Worm (Caenorhabditis elegans) whole organism, L3 larva: ENCODE results near the gene sma-6.

Source experiments
- R02D3.7 ChIP-seq: fragments of 150-350 bp; optimal IDR thresholded peaks from 2 replicates; lab custom pipeline; 2014; ENCODE audit warnings: missing biosample characterization, missing genetic modification characterization
- ZK546.5 ChIP-seq: sonication (generic microtip); optimal IDR thresholded peaks from 2 replicates; lab custom pipeline; 2017; ENCODE audit warnings: missing biosample characterization, missing genetic modification characterization
- aly-2 ChIP-seq: fragments of 150-350 bp; optimal IDR thresholded peaks from 2 replicates; lab custom pipeline; 2014; ENCODE audit warnings: missing biosample characterization, missing genetic modification characterization
- ama-1 ChIP-seq: fragments of 150-350 bp; optimal IDR thresholded peaks from 2 replicates; lab custom pipeline; 2018
- ceh-16 ChIP-seq: sonication (generic microtip); optimal IDR thresholded peaks from 2 replicates; lab custom pipeline; 2017; ENCODE audit warnings: missing biosample characterization, missing genetic modification characterization
- ceh-28 ChIP-seq: fragments of 150-350 bp; optimal IDR thresholded peaks from 2 replicates; lab custom pipeline; 2014; ENCODE audit warnings: missing biosample characterization, missing genetic modification reagents, missing genetic modification characterization
- ceh-82 ChIP-seq: fragments of 150-350 bp; optimal IDR thresholded peaks from 2 replicates; lab custom pipeline; 2014; ENCODE audit warnings: missing biosample characterization, missing genetic modification characterization
- ceh-9 ChIP-seq: sonication (generic microtip); optimal IDR thresholded peaks from 2 replicates; lab custom pipeline; 2018; ENCODE audit warnings: missing biosample characterization, missing genetic modification characterization
- daf-12 ChIP-seq: fragments of 150-350 bp; optimal IDR thresholded peaks from 2 replicates; lab custom pipeline; 2014; ENCODE audit warnings: missing biosample characterization, missing genetic modification reagents, missing genetic modification characterization
- egl-27 ChIP-seq: sonication (generic microtip); optimal IDR thresholded peaks from 4 replicates; lab custom pipeline; 2017; ENCODE audit warnings: missing biosample characterization, missing genetic modification reagents, missing genetic modification characterization
- egl-5 ChIP-seq: fragments of 150-350 bp; optimal IDR thresholded peaks from 2 replicates; lab custom pipeline; 2017; ENCODE audit warnings: missing biosample characterization, missing genetic modification reagents, missing genetic modification characterization, inconsistent platforms
- elt-1 ChIP-seq: fragments of 150-350 bp; optimal IDR thresholded peaks from 2 replicates; lab custom pipeline; 2014; ENCODE audit warnings: missing biosample characterization, missing genetic modification characterization
- elt-2 ChIP-seq: sonication (generic microtip); optimal IDR thresholded peaks from 2 replicates; lab custom pipeline; 2016; ENCODE audit warnings: missing genetic modification reagents, mild to moderate bottlenecking, missing genetic modification characterization, missing compliant biosample characterization
- fkh-10 ChIP-seq: sonication (generic microtip); optimal IDR thresholded peaks from 2 replicates; lab custom pipeline; 2017; ENCODE audit warnings: missing biosample characterization, missing genetic modification reagents, missing genetic modification characterization
- fkh-2 ChIP-seq: fragments of 150-350 bp; optimal IDR thresholded peaks from 2 replicates; lab custom pipeline; 2014; ENCODE audit warnings: missing biosample characterization, missing genetic modification reagents, missing genetic modification characterization
- fos-1 ChIP-seq: fragments of 150-350 bp; optimal IDR thresholded peaks from 2 replicates; lab custom pipeline; 2014; ENCODE audit warnings: missing biosample characterization, missing genetic modification characterization
- hmg-11 ChIP-seq: sonication (generic microtip); optimal IDR thresholded peaks from 2 replicates; lab custom pipeline; 2016; ENCODE audit warnings: missing genetic modification characterization, missing compliant biosample characterization
- lin-15B ChIP-seq: fragments of 150-350 bp; optimal IDR thresholded peaks from 2 replicates; lab custom pipeline; 2014; ENCODE audit warnings: missing biosample characterization, missing genetic modification characterization
- lin-39 ChIP-seq: fragments of 150-350 bp; optimal IDR thresholded peaks from 2 replicates; lab custom pipeline; 2018; ENCODE audit warnings: missing biosample characterization, missing genetic modification reagents, missing genetic modification characterization
- lsy-12 ChIP-seq: sonication (generic microtip); optimal IDR thresholded peaks from 2 replicates; lab custom pipeline; 2016; ENCODE audit warnings: mild to moderate bottlenecking, missing genetic modification characterization, missing compliant biosample characterization
- mdl-1 ChIP-seq: fragments of 150-350 bp; optimal IDR thresholded peaks from 2 replicates; lab custom pipeline; 2014; ENCODE audit warnings: missing biosample characterization, missing genetic modification characterization
- mml-1 ChIP-seq: fragments of 150-350 bp; sonication (generic microtip); optimal IDR thresholded peaks from 3 replicates; lab custom pipeline; 2014; ENCODE audit warnings: missing biosample characterization, missing genetic modification characterization
- nfya-1 ChIP-seq: sonication (generic microtip); optimal IDR thresholded peaks from 2 replicates; lab custom pipeline; 2017; ENCODE audit warnings: missing genetic modification characterization, mild to moderate bottlenecking, missing compliant biosample characterization, antibody characterized with exemption, moderate library complexity; ENCODE audit not compliant: insufficient read depth
- nhr-11 ChIP-seq: fragments of 150-350 bp; optimal IDR thresholded peaks from 2 replicates; lab custom pipeline; 2014; ENCODE audit warnings: missing biosample characterization, missing genetic modification characterization
- nhr-12 ChIP-seq: fragments of 150-350 bp; optimal IDR thresholded peaks from 2 replicates; lab custom pipeline; 2014; ENCODE audit warnings: missing biosample characterization, missing genetic modification characterization
- nhr-23 ChIP-seq: fragments of 150-350 bp; optimal IDR thresholded peaks from 2 replicates; lab custom pipeline; 2014; ENCODE audit warnings: missing biosample characterization, missing genetic modification reagents, missing genetic modification characterization
- nhr-237 ChIP-seq: fragments of 150-350 bp; optimal IDR thresholded peaks from 2 replicates; lab custom pipeline; 2014; ENCODE audit warnings: missing biosample characterization, missing genetic modification characterization
- nhr-25 ChIP-seq: sonication (generic microtip); optimal IDR thresholded peaks from 2 replicates; lab custom pipeline; 2017; ENCODE audit warnings: missing biosample characterization, missing genetic modification characterization
- nhr-28 ChIP-seq: fragments of 150-350 bp; optimal IDR thresholded peaks from 2 replicates; lab custom pipeline; 2014; ENCODE audit warnings: missing biosample characterization, missing genetic modification characterization
- nhr-43 ChIP-seq: sonication (generic microtip); optimal IDR thresholded peaks from 2 replicates; lab custom pipeline; 2016; ENCODE audit warnings: mild to moderate bottlenecking, missing genetic modification characterization, missing compliant biosample characterization; ENCODE audit not compliant: poor library complexity, severe bottlenecking
- nhr-76 ChIP-seq: fragments of 150-350 bp; sonication (generic microtip); optimal IDR thresholded peaks from 5 replicates; lab custom pipeline; 2014; ENCODE audit warnings: missing biosample characterization, missing genetic modification characterization
- nhr-77 ChIP-seq: fragments of 150-350 bp; optimal IDR thresholded peaks from 2 replicates; lab custom pipeline; 2014; ENCODE audit warnings: missing biosample characterization, missing genetic modification characterization
- pha-4 ChIP-seq: fragments of 150-350 bp; optimal IDR thresholded peaks from 2 replicates; lab custom pipeline; 2014; ENCODE audit warnings: missing biosample characterization, missing genetic modification reagents, missing genetic modification characterization
- sea-2 ChIP-seq: fragments of 150-350 bp; sonication (generic microtip); optimal IDR thresholded peaks from 4 replicates; lab custom pipeline; 2014; ENCODE audit warnings: missing biosample characterization, missing genetic modification reagents, missing genetic modification characterization
- snpc-4 ChIP-seq: fragments of 150-350 bp; optimal IDR thresholded peaks from 2 replicates; lab custom pipeline; 2014; ENCODE audit warnings: missing biosample characterization, missing genetic modification characterization
- tbx-2 ChIP-seq: sonication (generic microtip); optimal IDR thresholded peaks from 2 replicates; lab custom pipeline; 2016; ENCODE audit warnings: mild to moderate bottlenecking, missing genetic modification characterization, missing compliant biosample characterization
- unc-39 ChIP-seq: sonication (generic microtip); optimal IDR thresholded peaks from 4 replicates; lab custom pipeline; 2017; ENCODE audit warnings: missing biosample characterization, missing genetic modification characterization
- unc-62 ChIP-seq: fragments of 150-350 bp; sonication (generic microtip); optimal IDR thresholded peaks from 4 replicates; lab custom pipeline; 2014; ENCODE audit warnings: missing biosample characterization, missing genetic modification reagents, missing genetic modification characterization
- zag-1 ChIP-seq: fragments of 150-350 bp; optimal IDR thresholded peaks from 2 replicates; lab custom pipeline; 2014; ENCODE audit warnings: missing biosample characterization, missing genetic modification characterization
- ztf-11 ChIP-seq: fragments of 150-350 bp; optimal IDR thresholded peaks from 2 replicates; lab custom pipeline; 2014; ENCODE audit warnings: missing biosample characterization, missing genetic modification characterization
- ztf-4 ChIP-seq: fragments of 150-350 bp; optimal IDR thresholded peaks from 2 replicates; lab custom pipeline; 2014; ENCODE audit warnings: missing biosample characterization, missing genetic modification characterization

The sma-6 gene

DNA sequence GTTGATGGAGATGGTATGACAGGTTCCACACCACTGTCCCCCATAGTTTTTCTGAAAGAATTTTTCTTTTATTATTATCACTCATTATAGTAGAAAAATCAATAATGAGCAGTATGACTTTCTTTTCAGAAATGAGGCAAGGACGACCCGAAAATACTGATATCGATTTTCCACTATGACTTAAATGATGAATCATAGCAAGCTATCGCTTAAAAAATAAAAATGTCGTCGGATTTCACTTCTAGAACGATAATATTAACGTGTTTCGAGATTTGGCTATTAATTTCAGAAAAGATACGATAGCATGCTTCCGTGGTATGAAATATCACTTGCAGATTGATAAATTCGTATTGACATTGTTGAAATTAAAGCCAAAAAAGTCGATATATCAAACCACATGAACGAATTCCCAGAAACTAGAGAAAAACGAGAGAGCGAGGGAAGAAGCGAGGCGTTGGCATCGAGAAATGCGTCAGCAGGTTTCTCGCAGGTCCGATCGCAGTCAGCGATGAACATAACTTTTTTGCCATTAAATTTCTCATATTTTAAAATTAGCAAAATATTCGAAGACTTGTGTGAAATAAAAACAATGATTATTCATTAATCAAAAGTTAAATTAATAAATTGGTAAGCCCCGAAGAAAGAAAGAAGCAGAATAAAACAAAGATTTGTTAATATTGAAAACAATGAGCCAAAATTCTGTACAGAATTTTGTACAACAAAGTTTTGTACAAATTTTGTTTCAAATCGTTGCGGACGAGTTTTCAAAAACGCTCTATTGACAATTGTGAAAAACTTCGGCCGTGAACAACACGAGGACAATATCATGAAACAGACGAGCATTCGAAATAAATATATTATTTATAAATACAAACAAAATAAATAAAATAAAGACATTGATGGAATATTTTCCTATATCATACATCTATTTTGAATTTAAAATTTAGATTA lies 31.4 kb downstream of the sma-6 start, which contains the start of gene C32D5.11 (continued):
- TF ChIP-seq ztf-11 (tag; lab: Kevin White, UChicago) = no peak
- TF ChIP-seq nhr-237 (tag; lab: Kevin White, UChicago) = no peak
- peak; percentile 50 for TF ChIP-seq nhr-25
- TF ChIP-seq ztf-4 (tag; lab: Kevin White, UChicago) = no peak
- no peak for TF ChIP-seq egl-27 (tag; lab: Kevin White, UChicago)
- TF ChIP-seq elt-2 (tag; lab: Kevin White, UChicago) = peak; percentile 35

ce11 chrII:6358232-6358631 lies 33.9 kb downstream of the sma-6 start:
- TF ChIP-seq nhr-28 = no peak
- no peak for TF ChIP-seq egl-5 (tag; lab: Kevin White, UChicago)
- no peak for TF ChIP-seq fos-1 (tag; lab: Kevin White, UChicago)
- TF ChIP-seq nhr-43 (tag; lab: Kevin White, UChicago) = no peak
- no peak for TF ChIP-seq ztf-4 (tag; lab: Kevin White, UChicago)
- TF ChIP-seq zag-1 (tag; lab: Kevin White, UChicago) = no peak
- no peak for TF ChIP-seq R02D3.7 (tag; lab: Kevin White, UChicago)
- no peak for TF ChIP-seq tbx-2 (tag; lab: Kevin White, UChicago)
- TF ChIP-seq sea-2 (GFP tag; lab: Kevin White, UChicago) = no peak

- no peak for TF ChIP-seq nhr-23 (tag; lab: Kevin White, UChicago)
- no peak for TF ChIP-seq fos-1 (tag; lab: Kevin White, UChicago)
- TF ChIP-seq ceh-82 (tag; lab: Kevin White, UChicago) = no peak
- no peak for TF ChIP-seq sea-2 (GFP tag; lab: Kevin White, UChicago)
- no peak for TF ChIP-seq ceh-28
- no peak for TF ChIP-seq nhr-43 (tag; lab: Kevin White, UChicago)
- no peak for TF ChIP-seq mdl-1 (tag; lab: Kevin White, UChicago)
- no peak for TF ChIP-seq nhr-28
- TF ChIP-seq nhr-77 (tag; lab: Kevin White, UChicago) = no peak
- TF ChIP-seq zag-1 (tag; lab: Kevin White, UChicago) = no peak
- TF ChIP-seq lsy-12 (tag; lab: Kevin White, UChicago) = no peak
- no peak for TF ChIP-seq ceh-16
- TF ChIP-seq lin-15B = no peak
- no peak for TF ChIP-seq daf-12 (tag; lab: Kevin White, UChicago)
- no peak for TF ChIP-seq hmg-11
- no peak for TF ChIP-seq ZK546.5 (tag; lab: Kevin White, UChicago)
- TF ChIP-seq tbx-2 (tag; lab: Kevin White, UChicago) = no peak
- TF ChIP-seq nhr-76 (tag; lab: Kevin White, UChicago) = no peak
- no peak for TF ChIP-seq pha-4
- TF ChIP-seq, all 47 proteins: peak for 0
Observed at ce11 chrII:6358905-6359304, 34.6 kb downstream of the sma-6 start, which contains the start of gene C32D5.12. C32D5.12 (minus strand) TSS chrII:6359005.

DNA sequence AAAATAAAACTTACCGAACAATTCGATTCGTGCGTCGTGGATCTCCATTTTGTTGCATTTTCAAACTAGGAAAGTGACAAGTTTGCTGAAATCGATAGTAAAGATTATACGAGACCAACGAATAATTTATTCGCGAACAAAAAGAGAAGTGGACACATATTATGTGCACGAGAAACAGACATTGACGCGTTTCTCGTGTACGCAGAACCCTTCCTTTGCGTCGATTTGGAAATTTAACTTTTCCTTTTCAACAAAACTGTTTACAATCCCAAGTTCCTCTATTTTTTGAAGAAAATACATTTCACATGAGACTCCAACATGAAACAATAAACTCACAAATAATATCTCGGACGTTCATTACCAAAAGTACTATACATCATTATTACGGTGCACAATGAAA lies 36.5 kb downstream of the sma-6 start, which contains the start of gene K10B2.4:
TSS of gene K10B2.4 (minus strand) at position 138 of the 400 bp plus-strand sequence.
- TF ChIP-seq pha-4 (peak; percentile 85), lin-15B (peak; percentile 76), elt-1 (tag; lab: Kevin White, UChicago) (no peak), unc-62 (GFP tag; lab: Kevin White, UChicago) (no peak), ZK546.5 (tag; lab: Kevin White, UChicago) (no peak), nhr-23 (tag; lab: Kevin White, UChicago) (peak; percentile 71), nhr-12 (tag; lab: Kevin White, UChicago) (no peak), daf-12 (tag; lab: Kevin White, UChicago) (no peak), zag-1 (tag; lab: Kevin White, UChicago) (no peak), ceh-28 (peak; percentile 21), fkh-10 (GFP tag; lab: Kevin White, UChicago) (no peak), fkh-2 (tag; lab: Kevin White, UChicago) (no peak), lin-39 (tag; lab: Kevin White, UChicago) (peak; percentile 45), egl-27 (tag; lab: Kevin White, UChicago) (no peak), nhr-43 (tag; lab: Kevin White, UChicago) (no peak), nfya-1 (tag; lab: Kevin White, UChicago) (peak; percentile 73), ama-1 (lab: Kevin White, UChicago) (peak; percentile 13), nhr-77 (tag; lab: Kevin White, UChicago) (no peak), nhr-11 (no peak), ceh-9 (tag; lab: Kevin White, UChicago) (no peak), ztf-4 (tag; lab: Kevin White, UChicago) (no peak), ceh-16 (no peak), ztf-11 (tag; lab: Kevin White, UChicago) (no peak), snpc-4 (peak; percentile 78), egl-5 (tag; lab: Kevin White, UChicago) (no peak), nhr-76 (tag; lab: Kevin White, UChicago) (no peak), unc-39 (tag; lab: Kevin White, UChicago) (no peak), sea-2 (GFP tag; lab: Kevin White, UChicago) (no peak), nhr-25 (peak; percentile 67), lsy-12 (tag; lab: Kevin White, UChicago) (peak; percentile 43), elt-2 (tag; lab: Kevin White, UChicago) (peak; percentile 40), ceh-82 (tag; lab: Kevin White, UChicago) (no peak), mml-1 (no peak), tbx-2 (tag; lab: Kevin White, UChicago) (no peak), mdl-1 (tag; lab: Kevin White, UChicago) (no peak), aly-2 (tag; lab: Kevin White, UChicago) (no peak)
